Worm (Caenorhabditis elegans) whole organism, L1 larva: ENCODE measurements around the gene AH6.3.

Experiments
- Y116A8C.19 ChIP-seq: sonication (generic microtip); optimal IDR thresholded peaks from 2 replicates; lab custom pipeline; 2016; ENCODE audit warnings: missing compliant biosample characterization, missing genetic modification characterization, borderline replicate concordance
- aha-1 ChIP-seq: fragments of 150-350 bp; optimal IDR thresholded peaks from 2 replicates; lab custom pipeline; 2014; ENCODE audit warnings: missing biosample characterization, missing genetic modification characterization
- blmp-1 ChIP-seq: fragments of 150-350 bp; optimal IDR thresholded peaks from 2 replicates; lab custom pipeline; 2014; ENCODE audit warnings: missing biosample characterization, missing genetic modification characterization
- ceh-63 ChIP-seq: fragments of 200-800 bp; sonication (Bioruptor generic); optimal IDR thresholded peaks from 2 replicates; lab custom pipeline; 2018; ENCODE audit warnings: mild to moderate bottlenecking, missing genetic modification characterization, missing compliant biosample characterization
- ceh-88 ChIP-seq: fragments of 200-800 bp; sonication (Bioruptor generic); IDR thresholded peaks from 2 replicates; pipeline ENCODE4 v1.3.6; 2022; ENCODE audit warnings: missing genetic modification characterization, missing compliant biosample characterization
- dsc-1 ChIP-seq: sonication (generic microtip); optimal IDR thresholded peaks from 2 replicates; lab custom pipeline; 2016; ENCODE audit warnings: mild to moderate bottlenecking, missing genetic modification characterization, missing compliant biosample characterization
- efl-1 ChIP-seq, 4 experiments: fragments of 150-350 bp; optimal IDR thresholded peaks in 3 of 4; peaks in 1 of 4; 1 replicate in 1 of 4; 2 replicates in 3 of 4; lab custom pipeline; 2014; ENCODE audit warnings: missing biosample characterization in 2 of 4, missing genetic modification characterization in 2 of 4, missing genetic modification reagents in 2 of 4
- egl-13 ChIP-seq: sonication (generic microtip); optimal IDR thresholded peaks from 2 replicates; lab custom pipeline; 2016; ENCODE audit warnings: missing genotype, missing genetic modification reagents, missing genetic modification characterization, missing compliant biosample characterization
- elt-3 ChIP-seq, 6 experiments: fragments of 150-350 bp in 1 of 6; sonication (generic microtip); optimal IDR thresholded peaks; 2 replicates each; lab custom pipeline; 2017 to 2018; ENCODE audit warnings: missing biosample characterization in 6 of 6, missing genetic modification characterization in 6 of 6, inconsistent platforms in 1 of 6
- ets-5 ChIP-seq: fragments of 200-800 bp; sonication (Bioruptor generic); IDR thresholded peaks from 2 replicates; pipeline ENCODE4 v1.3.6; 2022; ENCODE audit warnings: missing genetic modification characterization, missing compliant biosample characterization
- fkh-8 ChIP-seq: sonication (generic microtip); optimal IDR thresholded peaks from 2 replicates; lab custom pipeline; 2016; ENCODE audit warnings: mild to moderate bottlenecking, missing genetic modification characterization, missing compliant biosample characterization
- fos-1 ChIP-seq: fragments of 150-350 bp; optimal IDR thresholded peaks from 2 replicates; lab custom pipeline; 2014; ENCODE audit warnings: missing biosample characterization, missing genetic modification characterization
- grh-1 ChIP-seq: fragments of 200-800 bp; sonication (Bioruptor generic); IDR thresholded peaks from 2 replicates; pipeline ENCODE4 v1.3.6; 2022; ENCODE audit warnings: missing genetic modification reagents, missing genetic modification characterization, missing compliant biosample characterization
- hpl-2 ChIP-seq: fragments of 150-350 bp; optimal IDR thresholded peaks from 2 replicates; lab custom pipeline; 2014; ENCODE audit warnings: missing biosample characterization, missing genetic modification reagents, missing genetic modification characterization
- irx-1 ChIP-seq: sonication (generic microtip); optimal IDR thresholded peaks from 2 replicates; lab custom pipeline; 2016; ENCODE audit warnings: missing genetic modification characterization, missing compliant biosample characterization
- lin-14 ChIP-seq: fragments of 200-800 bp; sonication (Bioruptor generic); optimal IDR thresholded peaks from 2 replicates; lab custom pipeline; 2018; ENCODE audit warnings: mild to moderate bottlenecking, missing genetic modification characterization, moderate library complexity, missing compliant biosample characterization
- lin-35 ChIP-seq, 2 experiments: fragments of 150-350 bp; optimal IDR thresholded peaks; 2 replicates each; lab custom pipeline; 2014; ENCODE audit warnings: missing biosample characterization in 2 of 2, missing genetic modification characterization in 2 of 2, missing genetic modification reagents in 2 of 2
- lir-3 ChIP-seq: sonication (generic microtip); optimal IDR thresholded peaks from 2 replicates; lab custom pipeline; 2016; ENCODE audit warnings: mild to moderate bottlenecking, missing genetic modification characterization, moderate library complexity, missing compliant biosample characterization; ENCODE audit not compliant: poor library complexity
- lsy-2 ChIP-seq, 2 experiments: fragments of 150-350 bp; optimal IDR thresholded peaks; 2 replicates each; lab custom pipeline; 2014; ENCODE audit warnings: missing biosample characterization in 2 of 2, missing genetic modification characterization in 2 of 2
- mab-9 ChIP-seq: fragments of 200-800 bp; sonication (Bioruptor generic); IDR thresholded peaks from 2 replicates; pipeline ENCODE4 v1.3.6; 2022; ENCODE audit warnings: missing genetic modification reagents, missing genetic modification characterization, missing compliant biosample characterization
- mep-1 ChIP-seq: fragments of 150-350 bp; optimal IDR thresholded peaks from 2 replicates; lab custom pipeline; 2014; ENCODE audit warnings: missing biosample characterization, missing genetic modification characterization
- nhr-12 ChIP-seq: sonication (generic microtip); optimal IDR thresholded peaks from 2 replicates; lab custom pipeline; 2017; ENCODE audit warnings: missing biosample characterization, missing genetic modification characterization
- nhr-20 ChIP-seq: sonication (generic microtip); optimal IDR thresholded peaks from 2 replicates; lab custom pipeline; 2016; ENCODE audit warnings: mild to moderate bottlenecking, missing genetic modification characterization, missing compliant biosample characterization
- nhr-237 ChIP-seq: fragments of 150-350 bp; optimal IDR thresholded peaks from 2 replicates; lab custom pipeline; 2014; ENCODE audit warnings: missing biosample characterization, missing genetic modification characterization
- nhr-47 ChIP-seq: sonication (generic microtip); optimal IDR thresholded peaks from 2 replicates; lab custom pipeline; 2016; ENCODE audit warnings: mild to moderate bottlenecking, missing genetic modification characterization, moderate library complexity, missing compliant biosample characterization
- nhr-71 ChIP-seq: sonication (generic microtip); optimal IDR thresholded peaks from 2 replicates; lab custom pipeline; 2016; ENCODE audit warnings: mild to moderate bottlenecking, missing genetic modification characterization, moderate library complexity, missing compliant biosample characterization
- nhr-77 ChIP-seq: fragments of 150-350 bp; optimal IDR thresholded peaks from 2 replicates; lab custom pipeline; 2014; ENCODE audit warnings: missing biosample characterization, missing genetic modification characterization
- nhr-85 ChIP-seq: sonication (generic microtip); peaks from one replicate; lab custom pipeline; 2016; ENCODE audit warnings: missing genetic modification characterization, inconsistent platforms, missing compliant biosample characterization
- pqm-1 ChIP-seq: sonication (generic microtip); optimal IDR thresholded peaks from 3 replicates; lab custom pipeline; 2017; ENCODE audit warnings: missing biosample characterization, missing genetic modification characterization
- snu-23 ChIP-seq: sonication (generic microtip); optimal IDR thresholded peaks from 2 replicates; lab custom pipeline; 2016; ENCODE audit warnings: missing genetic modification characterization, missing compliant biosample characterization
- sptf-1 ChIP-seq: fragments of 150-350 bp; optimal IDR thresholded peaks from 2 replicates; lab custom pipeline; 2014; ENCODE audit warnings: missing biosample characterization, missing genetic modification characterization
- sup-37 ChIP-seq: fragments of 200-800 bp; sonication (Bioruptor generic); optimal IDR thresholded peaks from 2 replicates; lab custom pipeline; 2018; ENCODE audit warnings: mild to moderate bottlenecking, missing genetic modification characterization, missing compliant biosample characterization
- tbx-2 ChIP-seq: sonication (generic microtip); optimal IDR thresholded peaks from 2 replicates; lab custom pipeline; 2016; ENCODE audit warnings: missing genetic modification characterization, missing compliant biosample characterization
- unc-86 ChIP-seq: sonication (generic microtip); optimal IDR thresholded peaks from 2 replicates; lab custom pipeline; 2016; ENCODE audit warnings: missing genetic modification characterization, missing compliant biosample characterization

The AH6.3 gene

ce11 chrII:9557437-9558150 is 38.7 kb downstream of the AH6.3 start, which contains the start of gene zfp-2 (continued):
- TF ChIP-seq lir-3 (tag; lab: Kevin White, UChicago) (no peak), nhr-20 (tag; lab: Kevin White, UChicago) (peak; percentile 5), dsc-1 (tag; lab: Kevin White, UChicago) (no peak), mab-9 (no peak), hpl-2 (GFP tag; lab: Kevin White, UChicago) (no peak), aha-1 (tag; lab: Kevin White, UChicago) (no peak), Y116A8C.19 (tag; lab: Kevin White, UChicago) (no peak), unc-86 (tag; lab: Kevin White, UChicago) (no peak), lin-35 (GFP tag; optimal IDR thresholded peaks at IDR 0.05; lab: Kevin White, UChicago) (peak; percentile 26 to 37), ets-5 (GFP tag; lab: Robert Waterston, UW) (no peak)

- no peak for TF ChIP-seq nhr-20 (tag; lab: Kevin White, UChicago)
- no peak for TF ChIP-seq lsy-2 (tag; optimal IDR thresholded peaks at IDR 0.05; lab: Kevin White, UChicago)
These were observed 40.1 kb downstream of the AH6.3 start for ce11 chrII:9558906-9559305.

ce11 chrII:9559929-9560328 is 41.1 kb downstream of the AH6.3 start, which contains the start of gene F35H8.4:
TSS of gene F35H8.4 (minus strand) at chrII:9560029.
- TF ChIP-seq lsy-2 (tag; optimal IDR thresholded peaks at IDR 0.05; lab: Kevin White, UChicago) (no peak), efl-1 (optimal IDR thresholded peaks at IDR 0.05; lab: Kevin White, UChicago) (no peak), efl-1 (GFP tag; optimal IDR thresholded peaks at IDR 0.05 in 1 of 2; lab: Kevin White, UChicago) (peak in 1 of 2 experiments; percentile 55), irx-1 (tag; lab: Kevin White, UChicago) (no peak)
- TF ChIP-seq, all 84 proteins: peak for 1

ce11 chrII:9560895-9561294 is 42.0 kb downstream of the AH6.3 start:
- peak; percentile 47 for TF ChIP-seq nhr-71 (tag; lab: Kevin White, UChicago)
- TF ChIP-seq nhr-20 (tag; lab: Kevin White, UChicago), result peak; percentile 69
- no peak for TF ChIP-seq egl-13 (tag; lab: Kevin White, UChicago)
- no peak for TF ChIP-seq pqm-1 (tag; lab: Kevin White, UChicago)
- TF ChIP-seq nhr-47 (tag; lab: Kevin White, UChicago), result no peak
- TF ChIP-seq nhr-85 (tag; lab: Kevin White, UChicago), result peak; percentile 94
- no peak for TF ChIP-seq sptf-1 (tag; lab: Kevin White, UChicago)
- TF ChIP-seq elt-3 (tag; optimal IDR thresholded peaks at IDR 0.05; lab: Kevin White, UChicago), result peak in 2 of 6 experiments; percentile 9 to 34
- peak; percentile 12 for TF ChIP-seq tbx-2 (tag; lab: Kevin White, UChicago)
- TF ChIP-seq fos-1 (tag; lab: Kevin White, UChicago), result no peak
- TF ChIP-seq nhr-12 (tag; lab: Kevin White, UChicago), result no peak
- peak in 1 of 2 experiments; percentile 36 for TF ChIP-seq lin-35 (GFP tag; optimal IDR thresholded peaks at IDR 0.05; lab: Kevin White, UChicago)
- no peak for TF ChIP-seq sup-37 (GFP tag; lab: Kevin White, UChicago)
- TF ChIP-seq fkh-8, result no peak
- TF ChIP-seq snu-23 (GFP tag; lab: Kevin White, UChicago), result peak; percentile 60
- TF ChIP-seq efl-1 (optimal IDR thresholded peaks at IDR 0.05; lab: Kevin White, UChicago), result no peak
- peak in 1 of 2 experiments; percentile 56 for TF ChIP-seq efl-1 (GFP tag; optimal IDR thresholded peaks at IDR 0.05 in 1 of 2; lab: Kevin White, UChicago)
- no peak for TF ChIP-seq ceh-88 (GFP tag; lab: Robert Waterston, UW)
- peak; percentile 73 for TF ChIP-seq grh-1 (GFP tag; lab: Robert Waterston, UW)
- TF ChIP-seq nhr-237 (tag; lab: Kevin White, UChicago), result no peak
- TF ChIP-seq mep-1, result peak; percentile 47
- TF ChIP-seq nhr-77 (tag; lab: Kevin White, UChicago), result no peak
- TF ChIP-seq lsy-2 (tag; optimal IDR thresholded peaks at IDR 0.05; lab: Kevin White, UChicago), result peak; percentile 22 to 36
- no peak for TF ChIP-seq ceh-63 (GFP tag; lab: Kevin White, UChicago)
- peak; percentile 72 for TF ChIP-seq lin-14 (GFP tag; lab: Kevin White, UChicago)
- TF ChIP-seq blmp-1 (tag; lab: Kevin White, UChicago), result peak; percentile 15
